Fruit fly (Drosophila melanogaster): ENCODE measurements around the gene Edg91.

Edg91 gene

DNA sequence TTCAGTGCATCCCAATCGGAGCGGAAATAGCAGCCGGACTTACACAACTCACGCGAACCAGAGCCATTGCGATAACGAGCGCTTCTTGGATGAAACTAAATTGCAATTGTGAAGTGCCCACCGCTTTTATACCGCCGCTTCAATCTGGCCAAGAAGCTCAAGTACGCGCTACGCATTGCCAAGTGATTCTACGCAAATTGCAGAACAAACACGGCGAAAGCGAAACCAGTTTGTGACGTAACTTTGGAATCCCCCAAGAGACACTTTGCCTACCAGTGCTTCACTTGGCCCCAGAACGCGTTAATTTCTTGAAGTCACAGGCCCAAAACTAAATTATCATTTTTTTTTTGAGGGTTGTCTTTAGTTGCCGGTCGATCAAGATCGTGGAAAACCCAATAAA lies at the start of gene Edg91:
Edg91 (minus strand) TSS at position 101 of the 400 bp plus-strand sequence.
- TF ChIP-seq Myc (optimal IDR thresholded peaks at IDR 0.05), result no peak
- TF ChIP-seq ttk (optimal IDR thresholded peaks at IDR 0.05), result no peak
- TF ChIP-seq Sin3A (optimal IDR thresholded peaks at IDR 0.05), result no peak
- no peak for TF ChIP-seq psq (optimal IDR thresholded peaks at IDR 0.05)
- TF ChIP-seq insv (optimal IDR thresholded peaks at IDR 0.05), result no peak
- TF ChIP-seq h (optimal IDR thresholded peaks at IDR 0.05), result no peak

DNA sequence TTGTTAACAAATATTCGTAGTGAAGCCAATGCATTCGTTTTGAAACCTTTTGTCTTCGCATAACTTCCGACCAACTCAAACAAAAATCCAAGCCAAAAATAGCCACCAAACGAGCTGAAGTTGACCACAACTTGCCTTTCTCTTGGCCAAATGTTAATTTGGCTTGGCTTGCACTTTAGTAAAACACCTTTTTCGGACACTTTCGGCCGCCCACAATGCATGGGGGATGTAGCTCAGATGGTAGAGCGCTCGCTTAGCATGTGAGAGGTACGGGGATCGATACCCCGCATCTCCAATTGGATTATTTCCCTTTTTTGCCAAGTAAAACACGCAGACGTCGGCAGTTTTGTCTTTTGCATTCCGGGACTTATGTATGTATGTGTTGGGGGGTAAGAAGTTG lies 45.6 kb upstream of the Edg91 start:
- TF ChIP-seq psq (optimal IDR thresholded peaks at IDR 0.05) (no peak), ttk (optimal IDR thresholded peaks at IDR 0.05) (no peak)

DNA sequence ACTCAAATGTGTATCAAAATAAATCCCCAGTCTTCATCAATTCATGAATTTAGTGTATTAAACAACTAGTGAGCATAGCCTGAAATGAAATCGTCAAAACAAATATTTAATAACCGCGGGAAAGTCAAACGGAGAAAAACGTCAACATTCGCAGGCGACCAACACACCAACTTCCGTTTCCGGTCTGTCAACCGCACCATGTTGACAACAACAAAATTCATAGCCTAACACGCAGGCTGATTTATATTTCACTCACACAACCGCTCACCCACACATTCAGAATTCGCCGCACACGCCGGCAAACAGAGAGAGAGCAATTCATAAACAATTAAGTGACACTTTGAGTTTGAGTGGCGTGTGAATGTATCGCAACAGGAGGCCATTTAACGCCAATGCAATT lies 43.7 kb upstream of the Edg91 start:
- no peak for TF ChIP-seq psq (optimal IDR thresholded peaks at IDR 0.05)
- no peak for TF ChIP-seq insv (optimal IDR thresholded peaks at IDR 0.05)
- no peak for TF ChIP-seq Myc (optimal IDR thresholded peaks at IDR 0.05)
- no peak for TF ChIP-seq ttk (optimal IDR thresholded peaks at IDR 0.05)
- no peak for TF ChIP-seq Sin3A (optimal IDR thresholded peaks at IDR 0.05)
- no peak for TF ChIP-seq h (optimal IDR thresholded peaks at IDR 0.05)

DNA sequence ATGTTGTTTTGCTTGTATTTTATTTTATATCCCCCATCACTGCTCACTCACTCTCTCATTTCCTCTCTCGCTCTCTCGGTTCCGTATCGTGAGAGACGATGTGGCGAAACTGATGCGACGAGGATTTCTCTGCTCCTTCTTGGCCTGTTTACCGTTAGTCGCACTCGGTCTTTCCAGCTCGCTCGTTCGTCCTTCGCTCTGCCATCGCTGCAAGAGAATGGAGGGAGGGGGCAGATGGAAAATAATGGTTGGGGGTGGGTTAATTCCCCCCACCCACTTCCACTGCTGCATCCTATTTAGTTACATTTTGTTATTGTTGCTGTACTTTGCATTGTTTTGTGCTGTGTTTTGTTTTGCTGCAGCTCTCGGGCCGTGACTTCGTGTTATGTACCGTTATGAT lies 42.6 kb upstream of the Edg91 start:
- TF ChIP-seq h (optimal IDR thresholded peaks at IDR 0.05), result no peak
- no peak for TF ChIP-seq Sin3A (optimal IDR thresholded peaks at IDR 0.05)
- no peak for TF ChIP-seq psq (optimal IDR thresholded peaks at IDR 0.05)
- no peak for TF ChIP-seq insv (optimal IDR thresholded peaks at IDR 0.05)

DNA sequence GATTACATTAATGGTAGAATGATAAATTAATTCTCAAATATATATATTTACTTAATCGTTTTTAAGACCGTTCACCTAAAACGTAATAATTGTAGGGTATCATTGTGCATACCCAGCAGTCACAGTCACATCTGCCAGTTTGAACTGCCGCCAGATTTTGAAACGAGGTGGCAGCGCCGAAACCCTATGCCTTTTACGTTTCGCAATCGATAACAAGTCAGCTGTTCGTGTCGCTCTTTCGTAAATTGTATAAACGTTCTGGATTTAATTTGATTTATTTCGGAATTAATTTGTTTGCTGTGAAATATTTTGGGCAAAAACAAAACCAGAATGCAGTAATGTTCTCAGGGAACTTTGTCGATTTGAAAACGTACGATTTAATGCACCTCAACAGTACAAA lies 36.1 kb upstream of the Edg91 start, which contains the start of gene CG14322:
CG14322 (plus strand) TSS at position 236 of the 400 bp plus-strand sequence.
- no peak for TF ChIP-seq psq (optimal IDR thresholded peaks at IDR 0.05)
- TF ChIP-seq Myc (optimal IDR thresholded peaks at IDR 0.05), result no peak
- no peak for TF ChIP-seq Sin3A (optimal IDR thresholded peaks at IDR 0.05)
- no peak for TF ChIP-seq ttk (optimal IDR thresholded peaks at IDR 0.05)
- TF ChIP-seq h (optimal IDR thresholded peaks at IDR 0.05), result no peak
- TF ChIP-seq insv (optimal IDR thresholded peaks at IDR 0.05), result no peak

DNA sequence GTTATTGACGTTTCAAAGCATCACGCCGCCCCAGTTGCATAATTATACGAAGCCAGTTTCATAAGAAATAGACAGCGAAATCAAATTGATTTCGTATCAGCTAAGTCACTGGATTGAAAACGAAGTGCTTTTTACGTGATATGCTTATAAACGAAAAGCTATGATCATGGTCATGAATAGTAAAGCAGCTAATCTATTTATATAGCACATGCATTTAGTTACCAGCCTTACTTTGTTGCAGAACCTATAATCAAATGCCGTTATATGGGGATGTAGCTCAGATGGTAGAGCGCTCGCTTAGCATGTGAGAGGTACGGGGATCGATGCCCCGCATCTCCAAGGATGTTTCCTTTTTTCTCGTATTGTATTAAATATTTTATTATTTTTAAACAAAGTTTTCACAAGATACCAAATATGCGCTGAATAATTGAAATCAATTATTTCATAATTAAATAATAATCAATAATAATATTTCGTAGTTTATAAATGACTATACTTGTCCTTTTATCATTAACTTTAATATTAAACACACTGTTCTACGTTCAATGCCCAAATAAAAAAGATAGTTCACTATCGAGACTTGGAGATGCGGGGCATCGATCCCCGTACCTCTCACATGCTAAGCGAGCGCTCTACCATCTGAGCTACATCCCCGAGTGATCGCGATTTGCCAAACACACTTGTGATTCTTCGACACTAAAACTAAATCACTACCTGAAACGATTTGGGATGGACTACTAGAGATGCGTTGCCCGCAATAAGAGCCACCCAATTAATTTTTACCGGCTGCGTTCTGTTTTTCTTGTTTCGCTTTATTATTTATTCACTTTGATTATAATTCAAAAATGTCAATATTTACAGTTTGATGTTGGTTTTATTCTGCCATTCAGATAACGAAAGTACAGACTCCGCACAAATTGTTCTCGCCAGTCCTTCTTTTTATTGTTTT lies 35.1 kb upstream of the Edg91 start:
- TF ChIP-seq psq (optimal IDR thresholded peaks at IDR 0.05) (no peak), Sin3A (optimal IDR thresholded peaks at IDR 0.05) (no peak), ttk (optimal IDR thresholded peaks at IDR 0.05) (no peak), Myc (optimal IDR thresholded peaks at IDR 0.05) (no peak), insv (optimal IDR thresholded peaks at IDR 0.05) (no peak)

DNA sequence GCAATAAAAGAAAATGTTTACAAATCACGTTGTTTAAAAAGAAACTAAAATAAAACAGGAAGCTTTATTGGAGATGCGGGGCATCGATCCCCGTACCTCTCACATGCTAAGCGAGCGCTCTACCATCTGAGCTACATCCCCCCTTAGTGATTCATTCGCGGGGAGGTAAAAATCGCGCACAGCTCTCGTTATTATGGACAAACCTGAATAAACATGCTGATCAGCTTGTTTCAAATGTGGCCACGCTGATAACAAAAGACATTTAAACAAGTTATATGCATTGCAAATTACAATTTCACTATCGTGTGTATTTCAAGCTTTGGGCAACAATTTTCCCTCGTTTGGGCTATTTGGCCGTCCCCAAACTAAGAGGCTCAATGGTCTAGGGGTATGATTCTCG lies 33.9 kb upstream of the Edg91 start:
- no peak for TF ChIP-seq h (optimal IDR thresholded peaks at IDR 0.05)
- no peak for TF ChIP-seq insv (optimal IDR thresholded peaks at IDR 0.05)
- no peak for TF ChIP-seq Myc (optimal IDR thresholded peaks at IDR 0.05)
- no peak for TF ChIP-seq psq (optimal IDR thresholded peaks at IDR 0.05)

DNA sequence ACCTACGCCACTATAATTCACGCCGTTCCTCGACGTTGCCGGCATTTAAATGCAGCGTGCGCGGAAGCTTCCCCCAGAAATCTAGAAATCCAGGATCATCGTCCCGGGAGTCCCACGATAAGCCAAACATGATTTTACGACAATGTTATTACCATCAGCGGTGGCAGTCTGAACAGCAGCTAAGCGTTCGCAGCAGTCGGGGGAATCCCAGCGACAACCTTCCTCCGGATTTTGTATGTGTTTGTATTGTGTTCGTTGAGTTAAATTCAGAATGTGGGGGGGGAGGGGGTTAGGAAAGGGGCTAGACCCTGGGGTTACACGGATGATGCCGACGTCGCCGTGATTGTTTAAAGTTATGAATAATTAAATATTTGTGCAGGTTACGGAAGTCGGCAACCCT lies 32.7 kb upstream of the Edg91 start:
- no peak for TF ChIP-seq psq (optimal IDR thresholded peaks at IDR 0.05)
- TF ChIP-seq insv (optimal IDR thresholded peaks at IDR 0.05), result no peak
- TF ChIP-seq ttk (optimal IDR thresholded peaks at IDR 0.05), result no peak
- no peak for TF ChIP-seq Myc (optimal IDR thresholded peaks at IDR 0.05)
- no peak for TF ChIP-seq h (optimal IDR thresholded peaks at IDR 0.05)
- TF ChIP-seq Sin3A (optimal IDR thresholded peaks at IDR 0.05), result no peak

DNA sequence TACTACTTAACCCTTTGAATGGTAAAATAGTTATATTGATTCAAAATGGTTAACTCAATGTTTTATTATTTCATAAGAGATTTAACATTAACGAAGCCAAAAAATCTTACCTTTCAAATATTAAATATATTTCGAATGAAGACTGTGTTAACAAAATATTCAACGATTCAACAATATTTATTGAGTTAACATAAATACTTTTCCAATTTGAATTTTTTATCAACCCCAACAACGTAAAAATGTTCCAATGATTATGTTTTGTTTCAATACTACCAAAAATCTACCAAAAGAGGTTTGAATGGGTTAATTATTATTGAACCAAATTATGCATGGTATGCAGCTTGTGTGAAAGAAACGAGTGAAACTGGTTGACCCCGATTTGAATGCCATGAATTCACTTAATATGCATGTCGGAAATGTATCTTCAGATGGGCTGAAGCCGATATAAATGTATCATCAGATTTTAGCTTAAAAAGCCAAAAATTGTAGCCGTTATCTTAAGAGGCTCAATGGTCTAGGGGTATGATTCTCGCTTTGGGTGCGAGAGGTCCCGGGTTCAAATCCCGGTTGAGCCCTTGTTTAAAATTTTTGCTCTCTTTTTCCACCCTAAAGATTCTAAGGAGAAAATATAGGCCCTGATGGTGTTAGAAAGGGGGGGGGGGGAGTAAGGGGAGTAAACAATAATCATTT lies 20.0 kb upstream of the Edg91 start:
- TF ChIP-seq Myc (optimal IDR thresholded peaks at IDR 0.05), result no peak
- no peak for TF ChIP-seq h (optimal IDR thresholded peaks at IDR 0.05)
- TF ChIP-seq ttk (optimal IDR thresholded peaks at IDR 0.05), result no peak
- TF ChIP-seq Sin3A (optimal IDR thresholded peaks at IDR 0.05), result no peak

DNA sequence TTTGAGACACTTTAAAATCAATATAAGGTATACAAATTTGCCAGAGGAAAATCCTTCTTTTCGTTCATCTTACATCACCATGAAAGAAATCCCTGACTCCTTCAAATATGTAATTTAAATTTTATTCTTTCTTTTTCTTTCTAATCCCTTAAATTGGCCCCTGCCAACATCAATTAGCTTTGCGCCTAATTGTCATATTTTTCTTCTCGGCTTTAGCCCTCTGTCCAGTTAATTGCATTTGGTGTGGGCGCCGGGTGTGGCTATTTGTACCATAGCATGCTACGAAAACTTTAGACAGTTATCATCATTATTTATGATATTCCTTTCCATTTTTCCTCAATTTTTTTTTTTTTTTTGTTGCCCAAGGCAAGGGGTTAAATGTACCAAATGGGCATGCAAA lies 19.1 kb upstream of the Edg91 start, which contains the start of gene CG43175:
CG43175 (plus strand) TSS at position 301 of the 400 bp plus-strand sequence.
- TF ChIP-seq h (optimal IDR thresholded peaks at IDR 0.05), result no peak
- TF ChIP-seq psq (optimal IDR thresholded peaks at IDR 0.05), result no peak
- no peak for TF ChIP-seq Sin3A (optimal IDR thresholded peaks at IDR 0.05)
- TF ChIP-seq ttk (optimal IDR thresholded peaks at IDR 0.05), result no peak
- TF ChIP-seq insv (optimal IDR thresholded peaks at IDR 0.05), result no peak
- no peak for TF ChIP-seq Myc (optimal IDR thresholded peaks at IDR 0.05)

DNA sequence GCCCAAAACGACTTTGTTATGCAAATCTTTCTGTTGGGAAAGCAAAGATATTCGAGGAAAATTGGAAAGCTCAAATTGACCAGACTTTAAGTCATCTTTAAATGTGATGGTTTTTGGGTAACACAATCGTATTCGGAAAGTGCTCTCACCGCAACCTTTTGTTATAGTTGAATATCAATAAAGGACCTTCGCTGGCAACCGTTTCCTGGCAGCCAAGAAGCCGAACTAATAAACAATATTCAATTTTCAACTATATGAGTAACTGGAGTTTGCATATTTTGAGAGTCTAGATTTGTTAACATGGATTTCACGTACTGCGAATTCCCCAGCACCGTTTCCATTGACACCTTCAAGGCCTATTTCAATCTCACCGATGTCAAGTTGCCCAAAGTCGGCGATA lies 15.5 kb upstream of the Edg91 start, which contains the start of gene CG14325:
CG14325 (plus strand) TSS at position 301 of the 400 bp plus-strand sequence.
- TF ChIP-seq insv (optimal IDR thresholded peaks at IDR 0.05) (no peak), Sin3A (optimal IDR thresholded peaks at IDR 0.05) (no peak), psq (optimal IDR thresholded peaks at IDR 0.05) (no peak), Myc (optimal IDR thresholded peaks at IDR 0.05) (no peak), h (optimal IDR thresholded peaks at IDR 0.05) (no peak), ttk (optimal IDR thresholded peaks at IDR 0.05) (no peak)

DNA sequence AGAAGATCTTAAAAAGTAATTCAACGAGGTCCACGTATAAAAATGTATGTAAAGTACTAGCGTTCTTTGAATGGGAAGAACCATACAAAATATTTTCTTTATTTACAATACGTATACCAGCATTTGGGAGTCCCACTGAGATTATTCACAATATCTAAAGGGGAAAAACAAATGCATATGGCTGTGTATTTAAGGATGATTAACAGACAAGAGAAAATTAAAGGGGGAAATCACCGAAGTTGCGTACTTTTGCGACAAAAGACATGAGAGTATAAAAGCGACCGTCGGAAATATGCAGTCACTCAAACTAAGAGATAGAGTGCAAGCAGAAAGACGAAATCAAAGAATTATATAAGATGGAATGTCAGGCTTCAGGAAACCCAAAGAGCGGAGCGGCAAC lies 13.7 kb upstream of the Edg91 start, which contains the start of gene AttD:
AttD (plus strand) TSS at position 301 of the 400 bp plus-strand sequence.
- TF ChIP-seq insv (optimal IDR thresholded peaks at IDR 0.05), result no peak
- no peak for TF ChIP-seq h (optimal IDR thresholded peaks at IDR 0.05)
- no peak for TF ChIP-seq ttk (optimal IDR thresholded peaks at IDR 0.05)
- no peak for TF ChIP-seq Sin3A (optimal IDR thresholded peaks at IDR 0.05)
- TF ChIP-seq psq (optimal IDR thresholded peaks at IDR 0.05), result no peak
- no peak for TF ChIP-seq Myc (optimal IDR thresholded peaks at IDR 0.05)
